Worm (Caenorhabditis elegans) whole organism, L3 larva: ENCODE measurements around the gene clec-251.
A peak's percentile ranks its signal among the peaks of the same experiment; 100 is the strongest.

Experiments
- ZK546.5 ChIP-seq: sonication (generic microtip); optimal IDR thresholded peaks from 2 replicates; lab custom pipeline; 2017; ENCODE audit warnings: missing biosample characterization, missing genetic modification characterization
- ceh-16 ChIP-seq: sonication (generic microtip); optimal IDR thresholded peaks from 2 replicates; lab custom pipeline; 2017; ENCODE audit warnings: missing biosample characterization, missing genetic modification characterization
- ceh-28 ChIP-seq: fragments of 150-350 bp; optimal IDR thresholded peaks from 2 replicates; lab custom pipeline; 2014; ENCODE audit warnings: missing biosample characterization, missing genetic modification reagents, missing genetic modification characterization
- daf-12 ChIP-seq: fragments of 150-350 bp; optimal IDR thresholded peaks from 2 replicates; lab custom pipeline; 2014; ENCODE audit warnings: missing biosample characterization, missing genetic modification reagents, missing genetic modification characterization
- egl-5 ChIP-seq: fragments of 150-350 bp; optimal IDR thresholded peaks from 2 replicates; lab custom pipeline; 2017; ENCODE audit warnings: missing biosample characterization, missing genetic modification reagents, missing genetic modification characterization, inconsistent platforms
- elt-1 ChIP-seq: fragments of 150-350 bp; optimal IDR thresholded peaks from 2 replicates; lab custom pipeline; 2014; ENCODE audit warnings: missing biosample characterization, missing genetic modification characterization
- elt-2 ChIP-seq: sonication (generic microtip); optimal IDR thresholded peaks from 2 replicates; lab custom pipeline; 2016; ENCODE audit warnings: missing genetic modification reagents, mild to moderate bottlenecking, missing genetic modification characterization, missing compliant biosample characterization
- eor-1 ChIP-seq, 2 experiments: fragments of 150-350 bp; optimal IDR thresholded peaks; 2 replicates each; lab custom pipeline; 2014 to 2018; ENCODE audit warnings: missing biosample characterization in 2 of 2, missing genetic modification characterization in 2 of 2
- hmg-11 ChIP-seq: sonication (generic microtip); optimal IDR thresholded peaks from 2 replicates; lab custom pipeline; 2016; ENCODE audit warnings: missing genetic modification characterization, missing compliant biosample characterization
- lin-39 ChIP-seq: fragments of 150-350 bp; optimal IDR thresholded peaks from 2 replicates; lab custom pipeline; 2018; ENCODE audit warnings: missing biosample characterization, missing genetic modification reagents, missing genetic modification characterization
- mdl-1 ChIP-seq: fragments of 150-350 bp; optimal IDR thresholded peaks from 2 replicates; lab custom pipeline; 2014; ENCODE audit warnings: missing biosample characterization, missing genetic modification characterization
- nfya-1 ChIP-seq: sonication (generic microtip); optimal IDR thresholded peaks from 2 replicates; lab custom pipeline; 2017; ENCODE audit warnings: missing genetic modification characterization, mild to moderate bottlenecking, missing compliant biosample characterization, antibody characterized with exemption, moderate library complexity; ENCODE audit not compliant: insufficient read depth
- nhr-11 ChIP-seq: fragments of 150-350 bp; optimal IDR thresholded peaks from 2 replicates; lab custom pipeline; 2014; ENCODE audit warnings: missing biosample characterization, missing genetic modification characterization
- nhr-12 ChIP-seq: fragments of 150-350 bp; optimal IDR thresholded peaks from 2 replicates; lab custom pipeline; 2014; ENCODE audit warnings: missing biosample characterization, missing genetic modification characterization
- nhr-23 ChIP-seq: fragments of 150-350 bp; optimal IDR thresholded peaks from 2 replicates; lab custom pipeline; 2014; ENCODE audit warnings: missing biosample characterization, missing genetic modification reagents, missing genetic modification characterization
- nhr-25 ChIP-seq: sonication (generic microtip); optimal IDR thresholded peaks from 2 replicates; lab custom pipeline; 2017; ENCODE audit warnings: missing biosample characterization, missing genetic modification characterization
- nhr-28 ChIP-seq: fragments of 150-350 bp; optimal IDR thresholded peaks from 2 replicates; lab custom pipeline; 2014; ENCODE audit warnings: missing biosample characterization, missing genetic modification characterization
- nhr-76 ChIP-seq: fragments of 150-350 bp; sonication (generic microtip); optimal IDR thresholded peaks from 5 replicates; lab custom pipeline; 2014; ENCODE audit warnings: missing biosample characterization, missing genetic modification characterization
- nhr-77 ChIP-seq: fragments of 150-350 bp; optimal IDR thresholded peaks from 2 replicates; lab custom pipeline; 2014; ENCODE audit warnings: missing biosample characterization, missing genetic modification characterization
- pha-4 ChIP-seq: fragments of 150-350 bp; optimal IDR thresholded peaks from 2 replicates; lab custom pipeline; 2014; ENCODE audit warnings: missing biosample characterization, missing genetic modification reagents, missing genetic modification characterization
- pqm-1 ChIP-seq: fragments of 150-350 bp; optimal IDR thresholded peaks from 2 replicates; lab custom pipeline; 2017; ENCODE audit warnings: missing biosample characterization, missing genetic modification characterization, inconsistent platforms
- skn-1 ChIP-seq: fragments of 150-350 bp; optimal IDR thresholded peaks from 2 replicates; lab custom pipeline; 2014; ENCODE audit warnings: missing biosample characterization, missing genetic modification characterization
- snpc-4 ChIP-seq: fragments of 150-350 bp; optimal IDR thresholded peaks from 2 replicates; lab custom pipeline; 2014; ENCODE audit warnings: missing biosample characterization, missing genetic modification characterization
- tbx-2 ChIP-seq: sonication (generic microtip); optimal IDR thresholded peaks from 2 replicates; lab custom pipeline; 2016; ENCODE audit warnings: mild to moderate bottlenecking, missing genetic modification characterization, missing compliant biosample characterization
- unc-39 ChIP-seq: sonication (generic microtip); optimal IDR thresholded peaks from 4 replicates; lab custom pipeline; 2017; ENCODE audit warnings: missing biosample characterization, missing genetic modification characterization
- unc-62 ChIP-seq: fragments of 150-350 bp; sonication (generic microtip); optimal IDR thresholded peaks from 4 replicates; lab custom pipeline; 2014; ENCODE audit warnings: missing biosample characterization, missing genetic modification reagents, missing genetic modification characterization
- zag-1 ChIP-seq: fragments of 150-350 bp; optimal IDR thresholded peaks from 2 replicates; lab custom pipeline; 2014; ENCODE audit warnings: missing biosample characterization, missing genetic modification characterization
- ztf-11 ChIP-seq: fragments of 150-350 bp; optimal IDR thresholded peaks from 2 replicates; lab custom pipeline; 2014; ENCODE audit warnings: missing biosample characterization, missing genetic modification characterization
- ztf-4 ChIP-seq: fragments of 150-350 bp; optimal IDR thresholded peaks from 2 replicates; lab custom pipeline; 2014; ENCODE audit warnings: missing biosample characterization, missing genetic modification characterization

clec-251 gene

ce11 chrV:18710045-18710490 is 36.7 kb downstream of the clec-251 start:
- TF ChIP-seq hmg-11 (peak; percentile 19), pqm-1 (tag; lab: Kevin White, UChicago) (no peak), zag-1 (no peak), snpc-4 (peak; percentile 27), skn-1 (tag; lab: Kevin White, UChicago) (no peak), egl-5 (tag; lab: Kevin White, UChicago) (no peak), ceh-16 (tag; lab: Kevin White, UChicago) (no peak), nhr-28 (tag; lab: Kevin White, UChicago) (no peak), nhr-76 (tag; lab: Kevin White, UChicago) (no peak), nhr-77 (tag; lab: Kevin White, UChicago) (no peak)
- TF ChIP-seq, all 47 proteins: peak for 2

DNA sequence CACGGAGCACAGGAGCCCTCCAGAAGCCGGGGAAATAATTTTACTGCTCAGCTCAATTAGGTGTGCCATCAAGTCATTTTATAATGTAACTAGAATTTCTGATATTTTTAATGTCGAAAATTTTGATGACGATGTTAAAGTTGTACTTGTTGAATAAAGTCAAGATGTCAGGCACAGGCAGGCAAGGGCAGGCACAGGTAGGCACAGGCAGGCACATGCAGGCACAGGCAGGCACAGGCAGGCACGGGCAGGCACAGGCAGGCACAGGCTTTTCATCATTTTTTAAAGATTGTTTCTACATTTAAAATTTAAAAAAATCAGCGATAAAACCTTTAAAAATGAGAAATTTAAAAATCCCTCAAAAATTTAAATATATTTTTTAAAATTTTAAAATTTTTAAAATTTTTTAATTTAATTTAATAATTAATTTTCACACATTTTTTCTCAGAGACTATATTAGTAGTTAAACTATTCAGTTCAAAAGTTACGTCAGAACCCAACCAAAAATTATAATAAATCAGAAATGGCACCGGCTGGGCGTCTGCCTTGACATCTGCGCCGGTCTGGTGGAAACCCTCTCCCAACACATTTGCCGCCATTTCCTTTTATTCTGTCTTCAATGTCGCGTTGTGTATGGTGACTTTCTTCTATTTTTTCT is 37.5 kb downstream of the clec-251 start, which contains the start of gene Y17D7C.6:
Gene Y17D7C.6, plus strand, starts transcription at position 608 of the 658 bp plus-strand sequence.
- no peak for TF ChIP-seq nhr-77 (tag; lab: Kevin White, UChicago)
- no peak for TF ChIP-seq ceh-16 (tag; lab: Kevin White, UChicago)
- TF ChIP-seq hmg-11: no peak
- no peak for TF ChIP-seq tbx-2 (tag; lab: Kevin White, UChicago)
- TF ChIP-seq nhr-25 (tag; lab: Kevin White, UChicago): no peak
- no peak for TF ChIP-seq nfya-1 (tag; lab: Kevin White, UChicago)
- TF ChIP-seq eor-1 (tag; optimal IDR thresholded peaks at IDR 0.05; lab: Kevin White, UChicago): no peak
- TF ChIP-seq daf-12 (tag; lab: Kevin White, UChicago): no peak

DNA sequence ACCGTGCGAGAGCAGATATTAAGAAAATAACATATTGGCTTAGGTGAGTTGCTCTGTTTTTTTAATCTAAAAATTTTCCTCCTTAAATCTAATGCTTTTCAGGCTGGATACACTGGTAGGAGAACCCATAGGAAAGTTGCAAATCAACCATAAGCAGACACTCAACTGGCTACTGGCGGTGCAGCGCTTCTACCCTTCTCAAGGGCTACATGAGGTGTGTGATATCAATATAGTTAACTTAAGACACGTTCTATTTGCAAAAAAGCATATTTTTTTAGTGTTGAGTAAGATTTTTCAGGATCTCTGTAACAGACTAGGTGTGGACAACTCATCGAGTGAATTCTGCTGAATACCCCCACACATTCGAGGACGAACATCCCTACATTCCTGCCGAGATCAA is 38.8 kb downstream of the clec-251 start:
- TF ChIP-seq skn-1 (tag; lab: Kevin White, UChicago) (no peak), ZK546.5 (no peak), ceh-28 (no peak), pha-4 (no peak), nhr-77 (tag; lab: Kevin White, UChicago) (no peak), unc-62 (no peak), elt-1 (tag; lab: Kevin White, UChicago) (no peak), ztf-11 (no peak), mdl-1 (no peak), nhr-11 (tag; lab: Kevin White, UChicago) (no peak), snpc-4 (no peak), nfya-1 (tag; lab: Kevin White, UChicago) (no peak), nhr-23 (tag; lab: Kevin White, UChicago) (no peak), zag-1 (no peak), lin-39 (no peak), nhr-12 (tag; lab: Kevin White, UChicago) (no peak)

DNA sequence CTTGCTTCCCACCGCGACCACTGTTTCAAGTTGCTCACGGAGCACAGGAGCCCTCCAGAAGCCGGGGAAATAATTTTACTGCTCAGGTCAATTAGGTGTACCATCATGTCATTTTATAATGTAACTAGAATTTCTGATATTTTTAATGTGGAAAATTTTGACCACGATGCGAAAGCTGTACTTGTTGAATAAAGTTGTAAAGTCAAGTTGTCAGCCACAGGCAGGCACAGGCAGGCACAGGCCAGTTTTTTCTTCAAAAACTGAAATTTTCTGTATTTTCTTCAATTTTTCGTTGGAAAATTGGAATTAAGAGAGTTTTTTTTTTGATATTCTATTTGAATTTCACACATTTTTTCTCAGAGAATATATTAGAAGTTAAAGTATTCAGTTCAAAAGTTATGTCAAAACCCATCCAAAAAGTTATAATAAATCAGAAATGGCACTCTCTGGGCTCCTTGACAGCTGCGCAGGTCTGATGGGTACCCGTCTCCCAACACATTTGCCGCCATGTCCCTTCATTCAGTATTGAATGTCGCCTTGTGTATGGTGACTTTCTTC is 40.6 kb downstream of the clec-251 start, which contains the start of gene Y17D7C.1:
Gene Y17D7C.1, plus strand, starts transcription at position 508 of the 558 bp plus-strand sequence.
- TF ChIP-seq tbx-2 (tag; lab: Kevin White, UChicago): no peak
- no peak for TF ChIP-seq unc-39 (tag; lab: Kevin White, UChicago)
- TF ChIP-seq nhr-25 (tag; lab: Kevin White, UChicago): no peak
- no peak for TF ChIP-seq nhr-28 (tag; lab: Kevin White, UChicago)
- TF ChIP-seq hmg-11: no peak

ce11 chrV:18705319-18706062 is 41.3 kb downstream of the clec-251 start:
- no peak for TF ChIP-seq zag-1
- no peak for TF ChIP-seq ceh-28
- TF ChIP-seq ztf-4 (tag; lab: Kevin White, UChicago): no peak

- TF ChIP-seq elt-2 (tag; lab: Kevin White, UChicago) (peak; percentile 90), unc-39 (tag; lab: Kevin White, UChicago) (no peak), pha-4 (peak; percentile 17), nhr-12 (tag; lab: Kevin White, UChicago) (no peak), pqm-1 (tag; lab: Kevin White, UChicago) (peak; percentile 59)
Observed at ce11 chrV:18701306-18701705, 45.5 kb downstream of the clec-251 start, which contains the start of gene Y69H2.9. Y69H2.9 (plus strand) TSS chrV:18701538.
